Worm (Caenorhabditis elegans) whole organism, young adult: ENCODE results near the gene plk-1.

Source experiments
- F49E8.2 ChIP-seq: sonication (generic microtip); optimal IDR thresholded peaks from 3 replicates; lab custom pipeline; 2017; ENCODE audit warnings: missing genetic modification characterization, mild to moderate bottlenecking, missing compliant biosample characterization, antibody characterized with exemption, moderate library complexity; ENCODE audit not compliant: insufficient read depth
- ama-1 ChIP-seq, 3 experiments: fragments of 150-350 bp in 1 of 3; sonication (generic microtip) in 2 of 3; optimal IDR thresholded peaks; 2 replicates each; lab custom pipeline; 2014 to 2018; ENCODE audit warnings: missing biosample characterization in 2 of 3, missing genetic modification characterization in 2 of 3, missing genetic modification reagents in 2 of 3
- ceh-79 ChIP-seq: sonication (generic microtip); optimal IDR thresholded peaks from 2 replicates; lab custom pipeline; 2017; ENCODE audit warnings: mild to moderate bottlenecking, missing genetic modification characterization, missing compliant biosample characterization
- ceh-91 ChIP-seq: fragments of 200-800 bp; sonication (Bioruptor generic); IDR thresholded peaks from 2 replicates; pipeline ENCODE4 v1.3.6; 2022; ENCODE audit warnings: missing genetic modification reagents, missing genetic modification characterization, missing compliant biosample characterization
- chd-7 ChIP-seq: sonication (generic microtip); optimal IDR thresholded peaks from 2 replicates; lab custom pipeline; 2016; ENCODE audit warnings: mild to moderate bottlenecking, missing genetic modification characterization, moderate library complexity, missing compliant biosample characterization
- dox-1 ChIP-seq: fragments of 200-800 bp; sonication (Bioruptor generic); IDR thresholded peaks from 2 replicates; pipeline ENCODE4 v1.3.6; 2022; ENCODE audit warnings: missing genetic modification reagents, missing genetic modification characterization, missing compliant biosample characterization
- hmg-20 ChIP-seq: fragments of 200-800 bp; sonication (Bioruptor generic); IDR thresholded peaks from 2 replicates; pipeline ENCODE4 v1.3.6; 2022; ENCODE audit warnings: missing genetic modification reagents, missing genetic modification characterization, missing compliant biosample characterization
- lsy-27 ChIP-seq: sonication (generic microtip); optimal IDR thresholded peaks from 2 replicates; lab custom pipeline; 2017; ENCODE audit warnings: missing genetic modification characterization, mild to moderate bottlenecking, missing compliant biosample characterization, antibody characterized with exemption, missing genotype, borderline replicate concordance; ENCODE audit not compliant: insufficient read depth
- nfya-1 ChIP-seq: sonication (generic microtip); optimal IDR thresholded peaks from 2 replicates; lab custom pipeline; 2017; ENCODE audit warnings: antibody characterized with exemption, missing compliant biosample characterization, missing genetic modification characterization, borderline replicate concordance; ENCODE audit not compliant: insufficient read depth
- snpc-3.4 ChIP-seq: sonication (generic microtip); optimal IDR thresholded peaks from 2 replicates; lab custom pipeline; 2017; ENCODE audit warnings: missing genetic modification characterization, mild to moderate bottlenecking, missing compliant biosample characterization, antibody characterized with exemption, moderate library complexity, missing genotype, missing genetic modification reagents
- unc-62 ChIP-seq: fragments of 150-350 bp; optimal IDR thresholded peaks from 2 replicates; lab custom pipeline; 2014; ENCODE audit warnings: missing biosample characterization, missing genetic modification reagents, missing genetic modification characterization
- xnd-1 ChIP-seq: sonication (generic microtip); optimal IDR thresholded peaks from 2 replicates; lab custom pipeline; 2016; ENCODE audit warnings: missing genotype, missing genetic modification reagents, missing genetic modification characterization, missing compliant biosample characterization
- ztf-6 ChIP-seq: fragments of 200-800 bp; sonication (Bioruptor generic); IDR thresholded peaks from 2 replicates; pipeline ENCODE4 v1.3.6; 2022; ENCODE audit warnings: missing genetic modification reagents, missing genetic modification characterization, missing compliant biosample characterization

ce11 chrIII:8063659-8064058 is 37.5 kb upstream of the plk-1 start:
- TF ChIP-seq chd-7 (no peak), unc-62 (GFP tag; lab: Kevin White, UChicago) (no peak), lsy-27 (tag; lab: Kevin White, UChicago) (no peak), xnd-1 (tag; lab: Kevin White, UChicago) (no peak), snpc-3.4 (tag; lab: Kevin White, UChicago) (no peak), ama-1 (optimal IDR thresholded peaks at IDR 0.05; lab: Kevin White, UChicago) (no peak), ama-1 (GFP tag; optimal IDR thresholded peaks at IDR 0.05; lab: Kevin White, UChicago) (no peak), ztf-6 (GFP tag; lab: Robert Waterston, UW) (no peak), nfya-1 (no peak), hmg-20 (GFP tag; lab: Robert Waterston, UW) (no peak), dox-1 (GFP tag; lab: Robert Waterston, UW) (no peak), ceh-91 (GFP tag; lab: Robert Waterston, UW) (no peak), F49E8.2 (tag; lab: Kevin White, UChicago) (no peak), ceh-79 (no peak)
